Fruit fly (Drosophila melanogaster) whole organism: ENCODE results near the gene Cpn.

Experiments used
- CG8478 ChIP-seq: fragments of >200 bp; optimal IDR thresholded peaks from 2 replicates; lab custom pipeline; 2018; ENCODE audit warnings: inconsistent platforms
- Dll ChIP-seq: fragments of >200 bp; optimal IDR thresholded peaks from 2 replicates; lab custom pipeline; 2017
- EcR ChIP-seq, 2 experiments: fragments of >200 bp; optimal IDR thresholded peaks; 2 replicates each; lab custom pipeline; 2017; ENCODE audit warnings: missing biosample characterization in 2 of 2, missing genetic modification characterization in 2 of 2, missing genetic modification reagents in 2 of 2
- pan ChIP-seq: fragments of >200 bp; optimal IDR thresholded peaks from 2 replicates; lab custom pipeline; 2017
- psq ChIP-seq: fragments of >200 bp; optimal IDR thresholded peaks from 2 replicates; lab custom pipeline; 2017
- usp ChIP-seq: fragments of >200 bp; optimal IDR thresholded peaks from 2 replicates; lab custom pipeline; 2017; ENCODE audit warnings: missing biosample characterization, missing genetic modification characterization, mixed read lengths

Gene Cpn

DNA sequence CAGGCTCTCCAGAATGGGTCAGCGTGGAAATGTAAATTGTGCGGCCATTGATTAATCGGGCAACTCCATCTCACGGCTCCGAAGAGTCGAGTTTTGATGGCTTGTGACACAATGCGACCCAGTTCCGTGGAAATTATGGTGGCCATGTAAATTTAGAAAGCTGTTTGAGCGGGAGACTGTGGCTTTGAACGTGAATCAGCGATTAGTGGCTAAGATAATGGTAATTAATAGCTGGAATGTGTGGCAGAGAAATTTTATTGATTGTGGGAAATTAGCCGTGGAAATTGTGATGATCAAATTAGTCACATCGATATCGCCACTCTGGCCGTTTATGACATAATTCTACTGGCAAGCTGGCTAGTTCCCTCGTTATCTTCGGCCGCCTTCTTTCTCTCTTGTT lies 41.1 kb downstream of the Cpn start:
- TF ChIP-seq usp (GFP tag; lab: Kevin White, UChicago) (no peak), CG8478 (lab: Kevin White, UChicago) (no peak), EcR (GFP tag; optimal IDR thresholded peaks at IDR 0.05; lab: Kevin White, UChicago) (no peak), psq (no peak), pan (lab: Kevin White, UChicago) (no peak), Dll (no peak)

DNA sequence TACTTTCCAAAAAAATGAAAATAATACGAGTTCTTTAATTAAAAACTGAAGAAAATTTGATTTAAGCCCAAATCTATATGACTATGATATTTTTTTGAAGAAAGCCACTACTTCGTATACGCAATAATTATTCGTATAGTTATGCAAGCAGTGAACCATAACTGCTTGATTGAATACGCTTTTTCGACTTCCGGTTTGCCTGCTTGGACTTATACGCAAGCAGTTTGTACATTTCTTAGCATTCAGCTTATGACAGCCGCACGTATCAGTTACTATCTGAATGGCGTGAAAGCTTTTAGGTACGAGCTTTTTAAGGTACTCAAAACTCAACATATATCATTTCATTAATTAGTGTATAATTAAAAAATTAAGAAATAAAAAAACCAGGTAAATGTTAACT lies 44.8 kb downstream of the Cpn start:
- no peak for TF ChIP-seq pan (lab: Kevin White, UChicago)
- TF ChIP-seq EcR (GFP tag; optimal IDR thresholded peaks at IDR 0.05; lab: Kevin White, UChicago): no peak
- TF ChIP-seq usp (GFP tag; lab: Kevin White, UChicago): no peak
- TF ChIP-seq CG8478 (lab: Kevin White, UChicago): no peak
- no peak for TF ChIP-seq Dll
- no peak for TF ChIP-seq psq

- TF ChIP-seq usp (GFP tag; lab: Kevin White, UChicago) (no peak), EcR (GFP tag; optimal IDR thresholded peaks at IDR 0.05; lab: Kevin White, UChicago) (no peak), Dll (no peak), psq (no peak), CG8478 (lab: Kevin White, UChicago) (no peak), pan (lab: Kevin White, UChicago) (no peak)
Observed at dm6 chr3R:12113700-12114099, 52.3 kb downstream of the Cpn start.
